Fruit fly (Drosophila melanogaster) whole organism, larva: ENCODE measurements around the gene tut.
"Not testable (repeated sequence)": the region's sequence is repeated elsewhere in the genome, so short reads cannot be mapped to it uniquely, and the experiment has no call there.

Source experiments
- noc ChIP-seq: fragments of 200-800 bp; sonication (Bioruptor generic); optimal IDR thresholded peaks from 3 replicates; lab custom pipeline; 2019; ENCODE audit warnings: missing biosample characterization, mild to moderate bottlenecking, missing genetic modification characterization, moderate library complexity

The tut gene

dm6 chr3L:8210596-8210995 is at the start of gene tut:
TSS of gene tut (minus strand) at chr3L:8210743.
- no peak for TF ChIP-seq noc (tag; lab: Kevin White, UChicago)

dm6 chr3L:8240932-8241331 is 30.4 kb upstream of the tut start:
- TF ChIP-seq noc (tag; lab: Kevin White, UChicago): no peak

dm6 chr3L:8240501-8240900 is 30.0 kb upstream of the tut start, which contains the start of gene CG7213:
TSS of gene CG7213 (minus strand) at chr3L:8240601.
- TF ChIP-seq noc (tag; lab: Kevin White, UChicago): no peak

- not testable (repeated sequence) for TF ChIP-seq noc (tag; lab: Kevin White, UChicago)
Measured at dm6 chr3L:8238347-8238746, 27.8 kb upstream of the tut start, which contains the start of gene Dscam4. TSS of gene Dscam4 (plus strand) at chr3L:8238647.

- TF ChIP-seq noc (tag; lab: Kevin White, UChicago): no peak
Measured at dm6 chr3L:8228924-8229323, 18.4 kb upstream of the tut start, which contains the start of gene eIF4E3. TSS of gene eIF4E3 (plus strand) at chr3L:8229224.

- TF ChIP-seq noc (tag; lab: Kevin White, UChicago): no peak
Measured at dm6 chr3L:8221835-8222234, 11.3 kb upstream of the tut start, which contains the start of gene CG13678. TSS of gene CG13678 (plus strand) at chr3L:8222141.

- no peak for TF ChIP-seq noc (tag; lab: Kevin White, UChicago)
Measured at dm6 chr3L:8219687-8220086, 9.1 kb upstream of the tut start.

- no peak for TF ChIP-seq noc (tag; lab: Kevin White, UChicago)
Measured at dm6 chr3L:8218883-8219282, 8.3 kb upstream of the tut start, which contains the start of gene CG13674. TSS of gene CG13674 (minus strand) at chr3L:8218983.

dm6 chr3L:8214980-8215379 is 4.4 kb upstream of the tut start, which contains the start of gene CG8012:
TSS of gene CG8012 (plus strand) at chr3L:8215280.
- TF ChIP-seq noc (tag; lab: Kevin White, UChicago): no peak

dm6 chr3L:8211590-8211989 is 1.0 kb upstream of the tut start, which contains the start of gene CG8006:
TSS of gene CG8006 (plus strand) at chr3L:8211890.
- no peak for TF ChIP-seq noc (tag; lab: Kevin White, UChicago)

- TF ChIP-seq noc (tag; lab: Kevin White, UChicago): no peak
Measured at dm6 chr3L:8202317-8202842, 8.2 kb downstream of the tut start, which contains the start of the genes CG7366 and CG13679. TSS of gene CG7366 (minus strand) at chr3L:8202417. TSS of gene CG13679 (plus strand) at chr3L:8202792.

dm6 chr3L:8197779-8198279 is 12.7 kb downstream of the tut start, which contains the start of the genes UbcE2M and Dhps:
TSS of gene UbcE2M (minus strand) at chr3L:8197987.
TSS of gene Dhps (plus strand) at chr3L:8198207.
- peak; percentile 83 for TF ChIP-seq noc (tag; lab: Kevin White, UChicago)

dm6 chr3L:8193016-8193415 is 17.5 kb downstream of the tut start, which contains the start of gene CG7387:
TSS of gene CG7387 (minus strand) at chr3L:8193116.
- TF ChIP-seq noc (tag; lab: Kevin White, UChicago): no peak

- no peak for TF ChIP-seq noc (tag; lab: Kevin White, UChicago)
Measured at dm6 chr3L:8191042-8191613, 19.4 kb downstream of the tut start, which contains the start of gene MED24. TSS of gene MED24 (plus strand) at chr3L:8191270.

dm6 chr3L:8189234-8189633 is 21.3 kb downstream of the tut start:
- no peak for TF ChIP-seq noc (tag; lab: Kevin White, UChicago)

dm6 chr3L:8187397-8187811 is 23.1 kb downstream of the tut start:
- no peak for TF ChIP-seq noc (tag; lab: Kevin White, UChicago)
